Fruit fly (Drosophila melanogaster): ENCODE data around the gene CG14223.

Gene CG14223

dm6 chrX:19704083-19704482 is 40.3 kb upstream of the CG14223 start, which contains the start of the genes CG14230 and CG14232 (continued):
- TF ChIP-seq CG3838 (GFP tag; optimal IDR thresholded peaks at IDR 0.05) (no peak), tgo (GFP tag; IDR thresholded peaks at IDR 0.05) (no peak), CG33213 (GFP tag; optimal IDR thresholded peaks at IDR 0.05) (peak; percentile 16), Lim3 (GFP tag; IDR thresholded peaks at IDR 0.05) (no peak), CG17829 (tag; optimal IDR thresholded peaks at IDR 0.05) (no peak), p53 (GFP tag; optimal IDR thresholded peaks at IDR 0.05) (no peak), Max (GFP tag; optimal IDR thresholded peaks at IDR 0.05) (peak; percentile 37), CG14014 (GFP tag; IDR thresholded peaks at IDR 0.05) (no peak), CG4404 (GFP tag; IDR thresholded peaks at IDR 0.05) (no peak), pfk (GFP tag; optimal IDR thresholded peaks at IDR 0.05) (no peak), seq (GFP tag; IDR thresholded peaks at IDR 0.05) (no peak), CG14667 (GFP tag; IDR thresholded peaks at IDR 0.05) (no peak), sna (GFP tag; IDR thresholded peaks at IDR 0.05; ENCODE audit: partially characterized antibody) (no peak; the same call in 1 of the 2 replicates), Taf1 (GFP tag; IDR thresholded peaks at IDR 0.05) (no peak), Chrac-16 (GFP tag; optimal IDR thresholded peaks at IDR 0.05) (no peak), inv (GFP tag; IDR thresholded peaks at IDR 0.05; ENCODE audit: partially characterized antibody) (no peak), cg (GFP tag; optimal IDR thresholded peaks at IDR 0.05) (no peak), Blimp-1 (GFP tag; optimal IDR thresholded peaks at IDR 0.05) (no peak), Poxn (GFP tag; IDR thresholded peaks at IDR 0.05) (no peak), CG16779 (GFP tag; IDR thresholded peaks at IDR 0.05) (no peak), gt (GFP tag; IDR thresholded peaks at IDR 0.05) (no peak), bbx (GFP tag; IDR thresholded peaks at IDR 0.05; ENCODE audit: partially characterized antibody) (no peak), ap (GFP tag; IDR thresholded peaks at IDR 0.05) (no peak), Tbp (GFP tag; optimal IDR thresholded peaks at IDR 0.05) (peak; percentile 17), Dip3 (GFP tag; optimal IDR thresholded peaks at IDR 0.05) (no peak), ash1 (GFP tag; optimal IDR thresholded peaks at IDR 0.05) (no peak), fd102C (GFP tag; optimal IDR thresholded peaks at IDR 0.05) (no peak), sima (GFP tag; optimal IDR thresholded peaks at IDR 0.05) (no peak), CG42726 (GFP tag; IDR thresholded peaks at IDR 0.05; ENCODE audit: partially characterized antibody) (no peak), CG4424 (GFP tag; optimal IDR thresholded peaks at IDR 0.05) (no peak), CG4360 (GFP tag; IDR thresholded peaks at IDR 0.05) (no peak), trem (tag; optimal IDR thresholded peaks at IDR 0.05) (peak; percentile 47), fd96Cb (tag; optimal IDR thresholded peaks at IDR 0.05) (no peak), dysf (GFP tag; IDR thresholded peaks at IDR 0.05) (no peak), zen (tag; optimal IDR thresholded peaks at IDR 0.05) (no peak), Scr (GFP tag; IDR thresholded peaks at IDR 0.05; ENCODE audit: partially characterized antibody) (0 out of 2 replicates have a peak, but pooled peaks have one; percentile 33), chif (GFP tag; optimal IDR thresholded peaks at IDR 0.05) (no peak), CG7928 (GFP tag; optimal IDR thresholded peaks at IDR 0.05) (no peak), CG7963 (GFP tag; IDR thresholded peaks at IDR 0.05; ENCODE audit: partially characterized antibody) (no peak), CG8290 (GFP tag; optimal IDR thresholded peaks at IDR 0.05) (peak; percentile 1), CG8290 (tag; optimal IDR thresholded peaks at IDR 0.05) (no peak), aop (GFP tag; IDR thresholded peaks at IDR 0.05) (no peak), vvl (GFP tag; IDR thresholded peaks at IDR 0.05) (no peak), CG1647 (GFP tag; optimal IDR thresholded peaks at IDR 0.05) (no peak), H2.0 (GFP tag; IDR thresholded peaks at IDR 0.05) (no peak), Bdp1 (GFP tag; optimal IDR thresholded peaks at IDR 0.05) (no peak), slou (GFP tag; optimal IDR thresholded peaks at IDR 0.05) (no peak), mirr (GFP tag; optimal IDR thresholded peaks at IDR 0.05) (no peak), CG10462 (GFP tag; optimal IDR thresholded peaks at IDR 0.05) (no peak), CG16863 (GFP tag; optimal IDR thresholded peaks at IDR 0.05) (no peak), Meics (GFP tag; optimal IDR thresholded peaks at IDR 0.05) (no peak), CG13894 (tag; optimal IDR thresholded peaks at IDR 0.05) (no peak), Side (GFP tag; optimal IDR thresholded peaks at IDR 0.05) (no peak)

Measured in whole organism, embryonic.